Worm (Caenorhabditis elegans) whole organism, L3 larva: ENCODE results near the gene fbxc-44.

Source experiments
- snpc-4 ChIP-seq: fragments of 150-350 bp; optimal IDR thresholded peaks from 2 replicates; lab custom pipeline; 2014; ENCODE audit warnings: missing biosample characterization, missing genetic modification characterization
- zag-1 ChIP-seq: fragments of 150-350 bp; optimal IDR thresholded peaks from 2 replicates; lab custom pipeline; 2014; ENCODE audit warnings: missing biosample characterization, missing genetic modification characterization

DNA sequence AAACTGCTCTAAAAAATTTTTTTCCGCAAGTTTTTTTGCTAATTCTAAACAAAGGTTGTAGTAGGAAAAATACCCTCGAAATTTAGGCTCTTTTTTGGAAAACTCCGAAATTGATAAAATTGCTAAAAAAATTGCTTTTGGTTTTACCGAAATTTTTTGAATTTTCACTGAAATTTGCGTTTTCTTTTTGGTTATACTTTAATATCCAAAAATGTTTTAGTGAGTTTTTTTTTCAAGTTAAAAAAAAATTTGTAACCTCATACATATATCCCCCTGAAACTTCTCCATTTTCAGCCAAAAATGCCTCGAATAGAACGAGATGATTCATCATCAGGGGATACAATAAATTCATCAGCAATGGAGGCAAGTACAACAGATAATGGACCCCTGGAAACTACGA lies 9.3 kb upstream of the fbxc-44 start, which contains the start of gene gpa-11:
- TF ChIP-seq zag-1 (no peak), snpc-4 (tag; lab: Kevin White, UChicago) (no peak)
